Worm (Caenorhabditis elegans) whole organism, early embryonic: ENCODE data around the gene str-69.

ENCODE experiments used
- F13C5.2 ChIP-seq: sonication (generic microtip); optimal IDR thresholded peaks from 2 replicates; lab custom pipeline; 2017; ENCODE audit warnings: mild to moderate bottlenecking, missing genetic modification characterization, inconsistent platforms, missing compliant biosample characterization
- aly-1 ChIP-seq: sonication (generic microtip); optimal IDR thresholded peaks from 2 replicates; lab custom pipeline; 2016; ENCODE audit warnings: missing genetic modification characterization, missing compliant biosample characterization
- ama-1 ChIP-seq: fragments of 150-350 bp; optimal IDR thresholded peaks from 2 replicates; lab custom pipeline; 2014
- ceh-36 ChIP-seq: sonication (generic microtip); optimal IDR thresholded peaks from 2 replicates; lab custom pipeline; 2016; ENCODE audit warnings: missing genetic modification characterization, inconsistent platforms, missing compliant biosample characterization
- ets-7 ChIP-seq: sonication (generic microtip); optimal IDR thresholded peaks from 2 replicates; lab custom pipeline; 2016; ENCODE audit warnings: missing genotype, missing genetic modification characterization, missing compliant biosample characterization
- flt-1 ChIP-seq: fragments of 200-800 bp; sonication (Bioruptor generic); IDR thresholded peaks from 2 replicates; pipeline ENCODE4 v1.3.6; 2022; ENCODE audit warnings: missing genetic modification characterization, missing compliant biosample characterization
- hmbx-1 ChIP-seq: sonication (generic microtip); optimal IDR thresholded peaks from 2 replicates; lab custom pipeline; 2016; ENCODE audit warnings: mild to moderate bottlenecking, missing genetic modification characterization, missing compliant biosample characterization
- hmg-4 ChIP-seq: fragments of 200-800 bp; sonication (Bioruptor generic); optimal IDR thresholded peaks from 2 replicates; lab custom pipeline; 2018; ENCODE audit warnings: mild to moderate bottlenecking, missing genetic modification characterization, missing compliant biosample characterization
- hnd-1 ChIP-seq: sonication (generic microtip); optimal IDR thresholded peaks from 2 replicates; lab custom pipeline; 2016; ENCODE audit warnings: missing genetic modification characterization, missing compliant biosample characterization
- pes-1 ChIP-seq: fragments of 200-800 bp; sonication (Bioruptor generic); IDR thresholded peaks from 2 replicates; pipeline ENCODE4 v1.3.6; 2022; ENCODE audit warnings: missing genetic modification reagents, missing genetic modification characterization, missing compliant biosample characterization
- tbx-11 ChIP-seq: fragments of 200-800 bp; sonication (Bioruptor generic); IDR thresholded peaks from 2 replicates; pipeline ENCODE4 v1.3.6; 2022; ENCODE audit warnings: missing genetic modification characterization, missing compliant biosample characterization
- tra-4 ChIP-seq: sonication (generic microtip); optimal IDR thresholded peaks from 2 replicates; lab custom pipeline; 2017; ENCODE audit warnings: missing genetic modification characterization, missing compliant biosample characterization

ce11 chrV:3149910-3150428, 44.3 kb upstream of the str-69 start:
- TF ChIP-seq ama-1 (lab: Kevin White, UChicago) (no peak), tra-4 (no peak), hmg-4 (GFP tag; lab: Kevin White, UChicago) (no peak), pes-1 (GFP tag; lab: Robert Waterston, UW) (no peak), ets-7 (tag; lab: Kevin White, UChicago) (no peak), aly-1 (no peak), F13C5.2 (tag; lab: Kevin White, UChicago) (no peak), hmbx-1 (tag; lab: Kevin White, UChicago) (no peak), hnd-1 (no peak), tbx-11 (GFP tag; lab: Robert Waterston, UW) (no peak), flt-1 (no peak), ceh-36 (tag; lab: Kevin White, UChicago) (no peak)
